Worm (Caenorhabditis elegans) whole organism, L2 larva: ENCODE results near the gene M03C11.6.

Experiments used
- C34F6.9 ChIP-seq: fragments of 150-350 bp; optimal IDR thresholded peaks from 2 replicates; lab custom pipeline; 2014; ENCODE audit warnings: missing biosample characterization, missing genetic modification characterization
- F13H6.1 ChIP-seq: sonication (generic microtip); optimal IDR thresholded peaks from 2 replicates; lab custom pipeline; 2016; ENCODE audit warnings: missing genetic modification characterization, missing compliant biosample characterization
- R02D3.7 ChIP-seq: fragments of 150-350 bp; optimal IDR thresholded peaks from 2 replicates; lab custom pipeline; 2014; ENCODE audit warnings: missing biosample characterization, missing genetic modification characterization
- Y55F3AM.14 ChIP-seq: fragments of 200-800 bp; sonication (Bioruptor generic); optimal IDR thresholded peaks from 2 replicates; lab custom pipeline; 2018; ENCODE audit warnings: mild to moderate bottlenecking, missing genetic modification characterization, missing compliant biosample characterization
- ZK546.5 ChIP-seq: sonication (generic microtip); optimal IDR thresholded peaks from 2 replicates; lab custom pipeline; 2017; ENCODE audit warnings: missing biosample characterization, missing genetic modification characterization
- alr-1 ChIP-seq: fragments of 150-350 bp; optimal IDR thresholded peaks from 2 replicates; lab custom pipeline; 2014; ENCODE audit warnings: missing biosample characterization, missing genetic modification characterization
- aly-2 ChIP-seq: fragments of 150-350 bp; optimal IDR thresholded peaks from 2 replicates; lab custom pipeline; 2014; ENCODE audit warnings: missing biosample characterization, missing genetic modification characterization
- ama-1 ChIP-seq: fragments of 150-350 bp; optimal IDR thresholded peaks from 2 replicates; lab custom pipeline; 2018; ENCODE audit warnings: inconsistent platforms
- blmp-1 ChIP-seq: sonication (generic microtip); optimal IDR thresholded peaks from 2 replicates; lab custom pipeline; 2017; ENCODE audit warnings: missing genetic modification characterization, mild to moderate bottlenecking, missing compliant biosample characterization, antibody characterized with exemption, moderate library complexity; ENCODE audit not compliant: insufficient read depth
- ceh-16 ChIP-seq: fragments of 150-350 bp; optimal IDR thresholded peaks from 2 replicates; lab custom pipeline; 2014; ENCODE audit warnings: missing biosample characterization, missing genetic modification characterization
- ceh-82 ChIP-seq: fragments of 150-350 bp; optimal IDR thresholded peaks from 2 replicates; lab custom pipeline; 2014; ENCODE audit warnings: missing biosample characterization, missing genetic modification characterization
- crh-2 ChIP-seq: sonication (generic microtip); optimal IDR thresholded peaks from 2 replicates; lab custom pipeline; 2017; ENCODE audit warnings: missing biosample characterization, missing genetic modification characterization
- dmd-4 ChIP-seq: sonication (generic microtip); optimal IDR thresholded peaks from 2 replicates; lab custom pipeline; 2017; ENCODE audit warnings: missing biosample characterization, missing genetic modification characterization
- egl-27 ChIP-seq: sonication (generic microtip); optimal IDR thresholded peaks from 3 replicates; lab custom pipeline; 2017; ENCODE audit warnings: missing biosample characterization, missing genetic modification reagents, missing genetic modification characterization
- elt-1 ChIP-seq: fragments of 150-350 bp; optimal IDR thresholded peaks from 2 replicates; lab custom pipeline; 2014; ENCODE audit warnings: missing biosample characterization, missing genetic modification characterization
- elt-3 ChIP-seq: sonication (generic microtip); optimal IDR thresholded peaks from 2 replicates; lab custom pipeline; 2017; ENCODE audit warnings: missing biosample characterization, missing genetic modification characterization
- fos-1 ChIP-seq: fragments of 150-350 bp; optimal IDR thresholded peaks from 2 replicates; lab custom pipeline; 2014; ENCODE audit warnings: missing biosample characterization, missing genetic modification characterization
- gmeb-1 ChIP-seq: fragments of 150-350 bp; optimal IDR thresholded peaks from 2 replicates; lab custom pipeline; 2014; ENCODE audit warnings: missing biosample characterization, missing genetic modification characterization
- lin-11 ChIP-seq: fragments of 150-350 bp; sonication (generic microtip); optimal IDR thresholded peaks from 2 replicates; lab custom pipeline; 2014; ENCODE audit warnings: missing biosample characterization, missing genetic modification characterization, inconsistent platforms, mixed read lengths
- lin-13 ChIP-seq: fragments of 150-350 bp; optimal IDR thresholded peaks from 2 replicates; lab custom pipeline; 2014; ENCODE audit warnings: missing biosample characterization, missing genetic modification reagents, missing genetic modification characterization
- lin-39 ChIP-seq: fragments of 150-350 bp; optimal IDR thresholded peaks from 2 replicates; lab custom pipeline; 2014; ENCODE audit warnings: missing biosample characterization, missing genetic modification reagents, missing genetic modification characterization
- lsy-2 ChIP-seq, 2 experiments: fragments of 150-350 bp in 1 of 2; sonication (generic microtip) in 1 of 2; optimal IDR thresholded peaks; 2 replicates each; lab custom pipeline; 2014 to 2017; ENCODE audit warnings: missing biosample characterization in 2 of 2, missing genetic modification characterization in 2 of 2
- mab-5 ChIP-seq: fragments of 150-350 bp; optimal IDR thresholded peaks from 2 replicates; lab custom pipeline; 2014; ENCODE audit warnings: missing biosample characterization, missing genetic modification characterization
- mbf-1 ChIP-seq: sonication (generic microtip); optimal IDR thresholded peaks from 2 replicates; lab custom pipeline; 2017; ENCODE audit warnings: missing biosample characterization, missing genetic modification characterization
- mdl-1 ChIP-seq, 2 experiments: fragments of 150-350 bp in 1 of 2; sonication (generic microtip) in 1 of 2; optimal IDR thresholded peaks; 2 replicates each; lab custom pipeline; 2017; ENCODE audit warnings: missing biosample characterization in 2 of 2, missing genetic modification characterization in 2 of 2
- nhr-10 ChIP-seq: sonication (generic microtip); optimal IDR thresholded peaks from 2 replicates; lab custom pipeline; 2017; ENCODE audit warnings: missing biosample characterization, missing genetic modification characterization
- nhr-11 ChIP-seq: fragments of 150-350 bp; optimal IDR thresholded peaks from 2 replicates; lab custom pipeline; 2014; ENCODE audit warnings: missing biosample characterization, missing genetic modification characterization
- nhr-12 ChIP-seq: fragments of 150-350 bp; optimal IDR thresholded peaks from 2 replicates; lab custom pipeline; 2014; ENCODE audit warnings: missing biosample characterization, missing genetic modification characterization
- nhr-129 ChIP-seq: fragments of 150-350 bp; optimal IDR thresholded peaks from 2 replicates; lab custom pipeline; 2014; ENCODE audit warnings: missing biosample characterization, missing genetic modification characterization
- nhr-21 ChIP-seq: fragments of 150-350 bp; optimal IDR thresholded peaks from 2 replicates; lab custom pipeline; 2014; ENCODE audit warnings: missing biosample characterization, missing genetic modification characterization
- nhr-23 ChIP-seq: fragments of 150-350 bp; optimal IDR thresholded peaks from 2 replicates; lab custom pipeline; 2014; ENCODE audit warnings: missing biosample characterization, missing genetic modification reagents, missing genetic modification characterization
- nhr-237 ChIP-seq: fragments of 150-350 bp; optimal IDR thresholded peaks from 2 replicates; lab custom pipeline; 2014; ENCODE audit warnings: missing biosample characterization, missing genetic modification characterization
- nhr-25 ChIP-seq: fragments of 150-350 bp; sonication (generic microtip); optimal IDR thresholded peaks from 3 replicates; lab custom pipeline; 2014; ENCODE audit warnings: missing biosample characterization, missing genetic modification characterization
- nhr-6 ChIP-seq: fragments of 150-350 bp; optimal IDR thresholded peaks from 2 replicates; lab custom pipeline; 2014; ENCODE audit warnings: missing biosample characterization, missing genetic modification characterization
- nhr-77 ChIP-seq: fragments of 150-350 bp; optimal IDR thresholded peaks from 2 replicates; lab custom pipeline; 2014; ENCODE audit warnings: missing biosample characterization, missing genetic modification characterization
- peb-1 ChIP-seq: fragments of 150-350 bp; optimal IDR thresholded peaks from 2 replicates; lab custom pipeline; 2014; ENCODE audit warnings: missing biosample characterization, missing genetic modification characterization
- sem-4 ChIP-seq: fragments of 150-350 bp; optimal IDR thresholded peaks from 2 replicates; lab custom pipeline; 2014; ENCODE audit warnings: missing biosample characterization, missing genetic modification reagents, missing genetic modification characterization
- skn-1 ChIP-seq: sonication (generic microtip); optimal IDR thresholded peaks from 2 replicates; lab custom pipeline; 2017; ENCODE audit warnings: missing biosample characterization, missing genetic modification characterization
- sma-3 ChIP-seq: sonication (generic microtip); optimal IDR thresholded peaks from 2 replicates; lab custom pipeline; 2016; ENCODE audit warnings: missing genetic modification reagents, missing genetic modification characterization, missing compliant biosample characterization
- sma-9 ChIP-seq, 2 experiments: fragments of 150-350 bp in 1 of 2; sonication (generic microtip) in 1 of 2; optimal IDR thresholded peaks; 2 replicates each; lab custom pipeline; 2014 to 2016; ENCODE audit warnings: missing genetic modification characterization in 2 of 2, mild to moderate bottlenecking in 1 of 2, missing biosample characterization in 1 of 2, missing compliant biosample characterization in 1 of 2, missing genetic modification reagents in 1 of 2, moderate library complexity in 1 of 2
- snpc-4 ChIP-seq: fragments of 150-350 bp; optimal IDR thresholded peaks from 2 replicates; lab custom pipeline; 2014; ENCODE audit warnings: missing biosample characterization, missing genetic modification characterization
- unc-39 ChIP-seq: fragments of 150-350 bp; optimal IDR thresholded peaks from 2 replicates; lab custom pipeline; 2014; ENCODE audit warnings: missing biosample characterization, missing genetic modification characterization
- unc-55 ChIP-seq: fragments of 150-350 bp; sonication (generic microtip); optimal IDR thresholded peaks from 3 replicates; lab custom pipeline; 2014; ENCODE audit warnings: missing biosample characterization, missing genetic modification reagents, missing genetic modification characterization
- unc-62 ChIP-seq: fragments of 150-350 bp; optimal IDR thresholded peaks from 2 replicates; lab custom pipeline; 2014; ENCODE audit warnings: missing biosample characterization, missing genetic modification reagents, missing genetic modification characterization
- zag-1 ChIP-seq: fragments of 150-350 bp; optimal IDR thresholded peaks from 2 replicates; lab custom pipeline; 2014; ENCODE audit warnings: missing biosample characterization, missing genetic modification characterization
- ztf-1 ChIP-seq: fragments of 200-800 bp; sonication (Bioruptor generic); conservative IDR thresholded peaks from 2 replicates; pipeline ENCODE4 v1.3.6; 2022; ENCODE audit warnings: missing genetic modification characterization, missing compliant biosample characterization
- ztf-11 ChIP-seq: sonication (generic microtip); optimal IDR thresholded peaks from 2 replicates; lab custom pipeline; 2017; ENCODE audit warnings: missing biosample characterization, missing genetic modification characterization
- ztf-4 ChIP-seq: fragments of 150-350 bp; optimal IDR thresholded peaks from 2 replicates; lab custom pipeline; 2014; ENCODE audit warnings: missing biosample characterization, missing genetic modification characterization

The M03C11.6 gene

ce11 chrIII:10462935-10463548 lies 39.2 kb upstream of the M03C11.6 start:
- TF ChIP-seq sem-4 (tag; lab: Kevin White, UChicago) = no peak
- TF ChIP-seq mdl-1 (tag; optimal IDR thresholded peaks at IDR 0.05; lab: Kevin White, UChicago) = no peak
- no peak for TF ChIP-seq crh-2 (tag; lab: Kevin White, UChicago)
- no peak for TF ChIP-seq nhr-10 (tag; lab: Kevin White, UChicago)
- TF ChIP-seq unc-62 = no peak
- no peak for TF ChIP-seq ama-1 (lab: Kevin White, UChicago)

- TF ChIP-seq unc-55 (GFP tag; lab: Kevin White, UChicago) = peak; percentile 91
- TF ChIP-seq mbf-1 (tag; lab: Kevin White, UChicago) = no peak
- peak; percentile 31 for TF ChIP-seq nhr-10 (tag; lab: Kevin White, UChicago)
- TF ChIP-seq mab-5 (tag; lab: Kevin White, UChicago) = peak; percentile 86
- TF ChIP-seq nhr-237 (tag; lab: Kevin White, UChicago) = no peak
- TF ChIP-seq sma-9 (GFP tag; optimal IDR thresholded peaks at IDR 0.05; lab: Kevin White, UChicago) = peak; percentile 79
- TF ChIP-seq sma-9 (tag; optimal IDR thresholded peaks at IDR 0.05; lab: Kevin White, UChicago) = no peak
- TF ChIP-seq ztf-1 (GFP tag; lab: Robert Waterston, UW) = no peak
- no peak for TF ChIP-seq nhr-77
- no peak for TF ChIP-seq elt-3 (tag; lab: Kevin White, UChicago)
- peak; percentile 57 for TF ChIP-seq zag-1 (tag; lab: Kevin White, UChicago)
- TF ChIP-seq skn-1 = peak; percentile 22
- no peak for TF ChIP-seq ama-1 (lab: Kevin White, UChicago)
- no peak for TF ChIP-seq unc-39 (tag; lab: Kevin White, UChicago)
- no peak for TF ChIP-seq elt-1 (tag; lab: Kevin White, UChicago)
- peak; percentile 82 for TF ChIP-seq lin-13 (GFP tag; lab: Kevin White, UChicago)
- TF ChIP-seq snpc-4 = peak; percentile 27
- TF ChIP-seq nhr-21 = peak; percentile 48
- no peak for TF ChIP-seq aly-2
- TF ChIP-seq ztf-11 (tag; lab: Kevin White, UChicago) = peak; percentile 35
- TF ChIP-seq alr-1 (tag; lab: Kevin White, UChicago) = no peak
- no peak for TF ChIP-seq nhr-6 (tag; lab: Kevin White, UChicago)
- no peak for TF ChIP-seq nhr-23 (tag; lab: Kevin White, UChicago)
- TF ChIP-seq crh-2 (tag; lab: Kevin White, UChicago) = peak; percentile 77
- no peak for TF ChIP-seq ZK546.5
- TF ChIP-seq ceh-16 = peak; percentile 16
- peak; percentile 91 for TF ChIP-seq F13H6.1 (tag; lab: Kevin White, UChicago)
- peak; percentile 74 for TF ChIP-seq nhr-25
- no peak for TF ChIP-seq dmd-4
- TF ChIP-seq blmp-1 = no peak
- TF ChIP-seq lsy-2 (tag; optimal IDR thresholded peaks at IDR 0.05; lab: Kevin White, UChicago) = peak; percentile 68 to 81
- TF ChIP-seq Y55F3AM.14 (GFP tag; lab: Kevin White, UChicago) = peak; percentile 86
- peak; percentile 60 to 79 for TF ChIP-seq mdl-1 (tag; optimal IDR thresholded peaks at IDR 0.05; lab: Kevin White, UChicago)
- TF ChIP-seq nhr-11 (tag; lab: Kevin White, UChicago) = peak; percentile 1
- TF ChIP-seq lin-39 = no peak
- peak; percentile 23 for TF ChIP-seq R02D3.7
- no peak for TF ChIP-seq ceh-82 (tag; lab: Kevin White, UChicago)
- peak; percentile 73 for TF ChIP-seq sem-4 (tag; lab: Kevin White, UChicago)
- peak; percentile 81 for TF ChIP-seq nhr-129 (tag; lab: Kevin White, UChicago)
- peak; percentile 47 for TF ChIP-seq fos-1 (tag; lab: Kevin White, UChicago)
- peak; percentile 81 for TF ChIP-seq gmeb-1 (tag; lab: Kevin White, UChicago)
- TF ChIP-seq nhr-12 (tag; lab: Kevin White, UChicago) = no peak
- TF ChIP-seq egl-27 = peak; percentile 38
- peak; percentile 43 for TF ChIP-seq ztf-4 (tag; lab: Kevin White, UChicago)
- peak; percentile 69 for TF ChIP-seq lin-11 (tag; lab: Kevin White, UChicago)
- peak; percentile 74 for TF ChIP-seq C34F6.9 (tag; lab: Kevin White, UChicago)
- TF ChIP-seq unc-62 = no peak
- TF ChIP-seq peb-1 (tag; lab: Kevin White, UChicago) = no peak
- TF ChIP-seq sma-3 (GFP tag; lab: Kevin White, UChicago) = peak; percentile 78
- TF ChIP-seq, all 48 proteins: peak for 28
Observed at ce11 chrIII:10461164-10461546, 37.3 kb upstream of the M03C11.6 start, which contains the start of gene atx-2. TSS of gene atx-2 (plus strand) at chrIII:10461389.
